Fruit fly (Drosophila melanogaster) Kc167 (cell line): ENCODE measurements around the gene sit.

Source experiments
- Myc ChIP-seq: fragments of >200 bp; optimal IDR thresholded peaks from 2 replicates; lab custom pipeline; 2017; ENCODE audit warnings: missing external identifiers
- Sin3A ChIP-seq: fragments of >200 bp; optimal IDR thresholded peaks from 2 replicates; lab custom pipeline; 2018; ENCODE audit warnings: missing external identifiers

DNA sequence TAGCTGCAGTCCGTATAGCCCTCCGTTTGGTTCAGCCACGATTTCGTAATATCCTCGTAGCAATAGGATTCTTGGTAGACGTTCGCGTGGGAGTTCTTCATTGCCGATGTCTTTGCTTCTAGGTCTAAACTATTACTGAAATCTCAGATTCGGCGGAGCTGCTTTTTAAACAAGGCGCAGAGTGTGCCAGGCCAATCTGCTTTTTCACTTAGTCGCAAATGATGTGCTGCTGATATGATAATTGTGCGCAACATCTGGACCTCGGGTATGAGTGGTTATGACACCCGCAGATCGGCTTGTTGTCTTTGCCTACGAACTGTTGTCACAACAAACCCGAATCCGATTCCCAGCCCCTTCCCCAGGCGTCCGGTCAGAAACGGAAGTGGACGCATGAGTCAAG lies 24.2 kb upstream of the sit start, which contains the start of gene btn:
- TF ChIP-seq Myc (no peak), Sin3A (lab: Kevin White, UChicago) (no peak)
